Worm (Caenorhabditis elegans): ENCODE results near the gene srw-3.
A peak's percentile ranks its signal among the peaks of the same experiment; 100 is the strongest.

Gene srw-3

ce11 chrV:7726927-7727326 is 21.5 kb downstream of the srw-3 start:
- TF ChIP-seq rcor-1 (GFP tag; IDR thresholded peaks at IDR 0.05) (no peak), F57C9.4 (tag; optimal IDR thresholded peaks at IDR 0.05) (no peak), pbrm-1 (GFP tag; IDR thresholded peaks at IDR 0.05) (no peak)

ce11 chrV:7728003-7728678 is 22.7 kb downstream of the srw-3 start:
- TF ChIP-seq mxl-1 (tag; optimal IDR thresholded peaks at IDR 0.05) (no peak), tlf-1 (GFP tag; optimal IDR thresholded peaks at IDR 0.05) (no peak), pbrm-1 (GFP tag; IDR thresholded peaks at IDR 0.05) (0 out of 2 replicates have a peak, but pooled peaks have one; percentile 25), F52B5.7 (tag; optimal IDR thresholded peaks at IDR 0.05) (no peak), K11D2.4 (GFP tag; IDR thresholded peaks at IDR 0.05) (0 out of 2 replicates have a peak, but pooled peaks have one; percentile 46), Y56A3A.18 (GFP tag; IDR thresholded peaks at IDR 0.05) (no peak), repo-1 (tag; optimal IDR thresholded peaks at IDR 0.05) (no peak), die-1 (tag; optimal IDR thresholded peaks at IDR 0.05) (peak; percentile 24), ztf-18 (tag; optimal IDR thresholded peaks at IDR 0.05) (no peak), T26A5.8 (tag; optimal IDR thresholded peaks at IDR 0.05) (no peak), nhr-90 (tag; optimal IDR thresholded peaks at IDR 0.05) (no peak), D2030.7 (GFP tag; IDR thresholded peaks at IDR 0.05) (no peak), F10E7.11 (tag; optimal IDR thresholded peaks at IDR 0.05) (no peak), mcd-1 (GFP tag; IDR thresholded peaks at IDR 0.05) (peak; percentile 67), him-1 (tag; optimal IDR thresholded peaks at IDR 0.05) (no peak), attf-6 (GFP tag; IDR thresholded peaks at IDR 0.05) (no peak), mel-28 (tag; optimal IDR thresholded peaks at IDR 0.05; ENCODE audit: borderline replicate concordance) (no peak), ztf-3 (GFP tag; optimal IDR thresholded peaks at IDR 0.05) (peak; percentile 24), F55B11.4 (tag; optimal IDR thresholded peaks at IDR 0.05; ENCODE audit: borderline replicate concordance, insufficient read depth) (no peak), akir-1 (GFP tag; optimal IDR thresholded peaks at IDR 0.05) (no peak), nhr-120 (GFP tag; IDR thresholded peaks at IDR 0.05) (no peak), K12H6.12 (tag; optimal IDR thresholded peaks at IDR 0.05) (peak; percentile 94), tbx-9 (tag; optimal IDR thresholded peaks at IDR 0.05; ENCODE audit: borderline replicate concordance) (no peak), F57A8.1 (GFP tag; optimal IDR thresholded peaks at IDR 0.05) (no peak), lag-1 (GFP tag; IDR thresholded peaks at IDR 0.05) (no peak), Y53F4B.3 (GFP tag; IDR thresholded peaks at IDR 0.05) (no peak), madf-10 (tag; optimal IDR thresholded peaks at IDR 0.05) (peak; percentile 34), sea-2 (GFP tag; IDR thresholded peaks at IDR 0.05) (no peak), athp-1 (tag; optimal IDR thresholded peaks at IDR 0.05) (peak; percentile 22), lin-35 (GFP tag; optimal IDR thresholded peaks at IDR 0.05) (peak in 1 of 3 experiments; percentile 77), mes-4 (tag; optimal IDR thresholded peaks at IDR 0.05) (no peak), ztf-6 (GFP tag; IDR thresholded peaks at IDR 0.05) (no peak), xnd-1 (tag; optimal IDR thresholded peaks at IDR 0.05) (no peak), somi-1 (GFP tag; optimal IDR thresholded peaks at IDR 0.05) (peak; percentile 46), let-607 (tag; optimal IDR thresholded peaks at IDR 0.05) (peak; percentile 2 to 23), hrde-1 (tag; optimal IDR thresholded peaks at IDR 0.05; ENCODE audit: borderline replicate concordance) (no peak), C06A6.2 (GFP tag; conservative IDR thresholded peaks at IDR 0.05) (no peak), Y79H2A.3 (GFP tag; conservative IDR thresholded peaks at IDR 0.05) (no peak), hsf-1 (GFP tag; IDR thresholded peaks at IDR 0.05) (no peak), zfh-2 (GFP tag; conservative IDR thresholded peaks at IDR 0.05) (peak; percentile 99), egl-44 (GFP tag; IDR thresholded peaks at IDR 0.05) (no peak), ceh-100 (GFP tag; IDR thresholded peaks at IDR 0.05) (no peak), dox-1 (GFP tag; IDR thresholded peaks at IDR 0.05) (peak; percentile 43; the same call in 1 of the 2 replicates)

Data from whole organism, young adult.